Fruit fly (Drosophila melanogaster): Measurements from ENCODE around the gene CG15177.

dm6 chr3R:6646740-6647139, 17.6 kb upstream of the CG15177 start, which contains the start of gene Taf1:
- no peak for TF ChIP-seq CG9727 (GFP tag; optimal IDR thresholded peaks at IDR 0.05)
- TF ChIP-seq NC2β (GFP tag; optimal IDR thresholded peaks at IDR 0.05): no peak
- peak; percentile 98 for TF ChIP-seq gfzf (GFP tag; optimal IDR thresholded peaks at IDR 0.05)
- no peak for TF ChIP-seq H2.0 (GFP tag; IDR thresholded peaks at IDR 0.05)
- TF ChIP-seq nom (GFP tag; optimal IDR thresholded peaks at IDR 0.05): no peak
- no peak for TF ChIP-seq slbo (GFP tag; IDR thresholded peaks at IDR 0.05)
- no peak for TF ChIP-seq CG12219 (GFP tag; optimal IDR thresholded peaks at IDR 0.05)
- 0 out of 2 replicates have a peak, but pooled peaks have one; percentile 32 for TF ChIP-seq ato (GFP tag; IDR thresholded peaks at IDR 0.05; ENCODE audit: partially characterized antibody)
